Fruit fly (Drosophila melanogaster): Measurements from ENCODE around the gene Irk3.
A peak's percentile ranks its signal among the peaks of the same experiment; 100 is the strongest.

The Irk3 gene

DNA sequence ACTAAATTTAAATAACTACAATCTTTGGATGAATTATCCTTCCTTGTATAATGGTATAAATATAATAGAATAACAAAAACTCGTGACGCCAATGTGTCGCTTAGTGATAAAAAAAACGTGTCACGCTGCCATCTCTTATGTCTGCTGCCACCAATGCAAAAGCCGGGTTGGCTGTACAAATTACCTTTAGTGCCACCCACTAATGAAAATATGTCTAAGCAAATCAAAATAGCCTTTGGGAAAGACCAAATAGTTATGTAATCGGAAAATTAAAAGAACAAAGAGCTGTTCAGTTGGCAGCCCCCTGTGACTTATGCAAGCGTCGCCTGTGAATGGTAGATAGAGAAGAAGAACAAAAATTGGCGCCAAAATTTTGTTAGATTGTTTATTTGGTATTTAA is 24.2 kb downstream of the Irk3 start, which contains the start of gene CG10336 (continued):
- TF ChIP-seq CG6654 (GFP tag; optimal IDR thresholded peaks at IDR 0.05) (no peak), E2f2 (GFP tag; IDR thresholded peaks at IDR 0.05) (peak; percentile 91), CG15601 (tag; optimal IDR thresholded peaks at IDR 0.05) (no peak), crp (GFP tag; optimal IDR thresholded peaks at IDR 0.05) (peak in 1 of 2 experiments; percentile 10), CG13775 (GFP tag; optimal IDR thresholded peaks at IDR 0.05) (no peak), pzg (GFP tag; optimal IDR thresholded peaks at IDR 0.05) (peak; percentile 67), Dref (GFP tag; IDR thresholded peaks at IDR 0.05) (peak; percentile 34; the same call in 1 of the 2 replicates)

DNA sequence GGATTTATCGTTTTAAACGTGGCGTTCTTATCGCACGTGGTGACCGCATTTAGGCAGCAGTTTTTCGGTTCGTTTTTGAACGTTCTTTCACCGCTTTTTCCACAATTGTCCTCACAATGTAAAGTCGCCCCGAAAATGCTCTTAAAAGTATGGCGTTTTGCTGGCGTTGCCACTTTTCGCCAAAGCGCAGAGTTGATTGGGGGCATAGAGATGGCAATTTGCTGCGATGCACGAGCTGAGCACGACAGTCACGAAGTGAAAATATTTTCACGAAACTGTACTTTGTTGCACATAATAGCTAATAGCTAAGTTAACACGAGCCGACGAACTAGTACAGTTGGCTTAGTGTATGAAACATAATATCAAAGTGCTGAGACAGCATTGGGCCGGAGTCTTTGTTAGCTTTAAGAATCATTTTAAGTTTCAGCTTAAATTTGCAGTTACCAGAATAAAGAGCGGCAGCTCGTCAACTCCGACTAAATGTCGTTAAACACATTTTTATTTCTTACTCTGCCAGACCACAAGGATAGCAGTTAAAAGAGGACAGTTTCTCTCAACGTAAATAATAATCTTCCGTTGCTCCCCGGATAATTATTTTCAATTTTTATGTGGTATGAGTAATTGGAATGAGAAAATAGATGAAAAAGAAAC is 24.8 kb downstream of the Irk3 start, which contains the start of gene msl-1:
TSS of gene msl-1 (minus strand) at position 155 of the 651 bp plus-strand sequence.
- peak; percentile 54 for TF ChIP-seq CG12659 (GFP tag; optimal IDR thresholded peaks at IDR 0.05)
- 0 out of 2 replicates have a peak, but pooled peaks have one; percentile 4 for TF ChIP-seq Ada2b (GFP tag; IDR thresholded peaks at IDR 0.05)
- peak; percentile 6; the same call in 1 of the 2 replicates for TF ChIP-seq CG4404 (GFP tag; IDR thresholded peaks at IDR 0.05)
- TF ChIP-seq CG30020 (tag; optimal IDR thresholded peaks at IDR 0.05), result peak; percentile 38
- TF ChIP-seq Tbp (GFP tag; optimal IDR thresholded peaks at IDR 0.05), result no peak
- peak; percentile 78 for TF ChIP-seq CG3995 (GFP tag; optimal IDR thresholded peaks at IDR 0.05)
- no peak for TF ChIP-seq CG10462 (GFP tag; optimal IDR thresholded peaks at IDR 0.05)
- TF ChIP-seq stwl (tag; optimal IDR thresholded peaks at IDR 0.05), result peak; percentile 51
- TF ChIP-seq HmgZ (tag; optimal IDR thresholded peaks at IDR 0.05), result peak; percentile 27
- TF ChIP-seq CG9727 (GFP tag; optimal IDR thresholded peaks at IDR 0.05), result peak; percentile 26
- peak; percentile 52 for TF ChIP-seq Lhr (GFP tag; optimal IDR thresholded peaks at IDR 0.05)
- TF ChIP-seq da (GFP tag; optimal IDR thresholded peaks at IDR 0.05), result no peak
- TF ChIP-seq CG7372 (GFP tag; IDR thresholded peaks at IDR 0.05), result no peak
- peak; percentile 33; the same call in 1 of the 2 replicates for TF ChIP-seq CG8765 (GFP tag; IDR thresholded peaks at IDR 0.05)
- no peak for TF ChIP-seq CG15073 (GFP tag; optimal IDR thresholded peaks at IDR 0.05)
- no peak for TF ChIP-seq stc (GFP tag; IDR thresholded peaks at IDR 0.05)
- no peak for TF ChIP-seq zf30C (GFP tag; optimal IDR thresholded peaks at IDR 0.05)
- peak; percentile 44; the same call in 1 of the 2 replicates for TF ChIP-seq onecut (GFP tag; IDR thresholded peaks at IDR 0.05)
- TF ChIP-seq z (GFP tag; IDR thresholded peaks at IDR 0.05), result no peak
- no peak for TF ChIP-seq run (tag; optimal IDR thresholded peaks at IDR 0.05)
- no peak for TF ChIP-seq org-1 (GFP tag; optimal IDR thresholded peaks at IDR 0.05)
- peak; percentile 36 for TF ChIP-seq B-H2 (GFP tag; optimal IDR thresholded peaks at IDR 0.05)
- TF ChIP-seq sim (GFP tag; IDR thresholded peaks at IDR 0.05), result no peak
- no peak for TF ChIP-seq so (GFP tag; IDR thresholded peaks at IDR 0.05)
- peak; percentile 18; the same call in 1 of the 2 replicates for TF ChIP-seq CG1024 (GFP tag; IDR thresholded peaks at IDR 0.05)
- peak; percentile 3 for TF ChIP-seq CG13424 (tag; optimal IDR thresholded peaks at IDR 0.05)
- peak; percentile 25 for TF ChIP-seq D (optimal IDR thresholded peaks at IDR 0.05)
- no peak for TF ChIP-seq D (GFP tag; optimal IDR thresholded peaks at IDR 0.05)
- no peak for TF ChIP-seq danr (GFP tag; IDR thresholded peaks at IDR 0.05)
- no peak for TF ChIP-seq HLH3B (GFP tag; IDR thresholded peaks at IDR 0.05)
- no peak for TF ChIP-seq Taf1 (GFP tag; IDR thresholded peaks at IDR 0.05)
- peak; percentile 75 for TF ChIP-seq CG1603 (tag; optimal IDR thresholded peaks at IDR 0.05)
- no peak for TF ChIP-seq CG12744 (GFP tag; optimal IDR thresholded peaks at IDR 0.05)
- no peak for TF ChIP-seq sr (GFP tag; IDR thresholded peaks at IDR 0.05)
- TF ChIP-seq Xrp1 (GFP tag; IDR thresholded peaks at IDR 0.05), result peak; percentile 10; the same call in 1 of the 2 replicates
- peak; percentile 29 for TF ChIP-seq pho (GFP tag; optimal IDR thresholded peaks at IDR 0.05)
- TF ChIP-seq bowl (GFP tag; IDR thresholded peaks at IDR 0.05), result no peak
- TF ChIP-seq CG16779 (GFP tag; IDR thresholded peaks at IDR 0.05), result no peak
- no peak for TF ChIP-seq hth (optimal IDR thresholded peaks at IDR 0.05)
- TF ChIP-seq CG16815 (GFP tag; optimal IDR thresholded peaks at IDR 0.05), result no peak
- peak; percentile 18 for TF ChIP-seq CG13775 (GFP tag; optimal IDR thresholded peaks at IDR 0.05)
- TF ChIP-seq CG7839 (tag; optimal IDR thresholded peaks at IDR 0.05), result no peak
- TF ChIP-seq CG13894 (tag; optimal IDR thresholded peaks at IDR 0.05), result no peak
- no peak for TF ChIP-seq CG32767 (GFP tag; IDR thresholded peaks at IDR 0.05)

Measured in whole organism, embryonic.